Fruit fly (Drosophila melanogaster): ENCODE data around the gene CG43702.

- TF ChIP-seq usp (GFP tag; optimal IDR thresholded peaks at IDR 0.05), result no peak
- no peak for TF ChIP-seq CG8478 (optimal IDR thresholded peaks at IDR 0.05)
- TF ChIP-seq pan (optimal IDR thresholded peaks at IDR 0.05), result no peak
- no peak for TF ChIP-seq EcR (GFP tag; optimal IDR thresholded peaks at IDR 0.05)
- no peak for TF ChIP-seq psq (optimal IDR thresholded peaks at IDR 0.05)
- no peak for TF ChIP-seq Dll (optimal IDR thresholded peaks at IDR 0.05)
Measured at dm6 chr3L:21299203-21299602, 728 bp downstream of the CG43702 start.
